Worm (Caenorhabditis elegans) whole organism, L1 larva: ENCODE data around the gene ZK945.6.

Source experiments
- C04F5.9 ChIP-seq: sonication (generic microtip); optimal IDR thresholded peaks from 2 replicates; lab custom pipeline; 2016; ENCODE audit warnings: missing genetic modification characterization, missing compliant biosample characterization
- C16A3.4 ChIP-seq: fragments of 150-350 bp; optimal IDR thresholded peaks from 2 replicates; lab custom pipeline; 2014; ENCODE audit warnings: missing biosample characterization, missing genetic modification characterization
- C34B4.2 ChIP-seq: sonication (generic microtip); optimal IDR thresholded peaks from 2 replicates; lab custom pipeline; 2017; ENCODE audit warnings: mild to moderate bottlenecking, missing genetic modification characterization, missing compliant biosample characterization
- aha-1 ChIP-seq: fragments of 150-350 bp; optimal IDR thresholded peaks from 2 replicates; lab custom pipeline; 2014; ENCODE audit warnings: missing biosample characterization, missing genetic modification characterization
- ama-1 ChIP-seq: fragments of 150-350 bp; optimal IDR thresholded peaks from 2 replicates; lab custom pipeline; 2014
- blmp-1 ChIP-seq: fragments of 150-350 bp; optimal IDR thresholded peaks from 2 replicates; lab custom pipeline; 2014; ENCODE audit warnings: missing biosample characterization, missing genetic modification characterization
- ceh-63 ChIP-seq: fragments of 200-800 bp; sonication (Bioruptor generic); optimal IDR thresholded peaks from 2 replicates; lab custom pipeline; 2018; ENCODE audit warnings: mild to moderate bottlenecking, missing genetic modification characterization, missing compliant biosample characterization
- ceh-90 ChIP-seq: sonication (generic microtip); optimal IDR thresholded peaks from 2 replicates; lab custom pipeline; 2016; ENCODE audit warnings: missing genetic modification characterization, missing compliant biosample characterization
- ces-1 ChIP-seq: fragments of 150-350 bp; optimal IDR thresholded peaks from 2 replicates; lab custom pipeline; 2014; ENCODE audit warnings: missing biosample characterization, missing genetic modification reagents, missing genetic modification characterization
- dpl-1 ChIP-seq, 3 experiments: fragments of 150-350 bp in 2 of 3; sonication (generic microtip) in 1 of 3; optimal IDR thresholded peaks; 2 replicates each; lab custom pipeline; 2014 to 2017; ENCODE audit warnings: missing biosample characterization in 3 of 3, missing genetic modification characterization in 3 of 3, missing genetic modification reagents in 3 of 3
- dsc-1 ChIP-seq: sonication (generic microtip); optimal IDR thresholded peaks from 2 replicates; lab custom pipeline; 2016; ENCODE audit warnings: mild to moderate bottlenecking, missing genetic modification characterization, missing compliant biosample characterization
- efl-3 ChIP-seq: fragments of 200-800 bp; sonication (Bioruptor generic); optimal IDR thresholded peaks from 2 replicates; lab custom pipeline; 2018; ENCODE audit warnings: mild to moderate bottlenecking, missing genetic modification characterization, missing compliant biosample characterization
- fkh-4 ChIP-seq: sonication (generic microtip); optimal IDR thresholded peaks from 2 replicates; lab custom pipeline; 2016; ENCODE audit warnings: missing compliant biosample characterization, missing genetic modification characterization, borderline replicate concordance
- fos-1 ChIP-seq: fragments of 150-350 bp; optimal IDR thresholded peaks from 2 replicates; lab custom pipeline; 2014; ENCODE audit warnings: missing biosample characterization, missing genetic modification characterization
- hpl-2 ChIP-seq: fragments of 150-350 bp; optimal IDR thresholded peaks from 2 replicates; lab custom pipeline; 2014; ENCODE audit warnings: missing biosample characterization, missing genetic modification reagents, missing genetic modification characterization
- isw-1 ChIP-seq: fragments of 200-800 bp; sonication (Bioruptor generic); IDR thresholded peaks from 2 replicates; pipeline ENCODE4 v1.3.6; 2022; ENCODE audit warnings: missing genetic modification characterization, missing compliant biosample characterization
- lin-13 ChIP-seq: fragments of 150-350 bp; optimal IDR thresholded peaks from 2 replicates; lab custom pipeline; 2014; ENCODE audit warnings: missing biosample characterization, missing genetic modification reagents, missing genetic modification characterization
- lin-15B ChIP-seq: fragments of 150-350 bp; sonication (generic microtip); optimal IDR thresholded peaks from 3 replicates; lab custom pipeline; 2014; ENCODE audit warnings: missing biosample characterization, missing genetic modification characterization
- lin-35 ChIP-seq, 2 experiments: fragments of 150-350 bp; optimal IDR thresholded peaks; 2 replicates each; lab custom pipeline; 2014; ENCODE audit warnings: missing biosample characterization in 2 of 2, missing genetic modification characterization in 2 of 2, missing genetic modification reagents in 2 of 2
- lir-3 ChIP-seq: sonication (generic microtip); optimal IDR thresholded peaks from 2 replicates; lab custom pipeline; 2016; ENCODE audit warnings: mild to moderate bottlenecking, missing genetic modification characterization, moderate library complexity, missing compliant biosample characterization; ENCODE audit not compliant: poor library complexity
- nhr-12 ChIP-seq: sonication (generic microtip); optimal IDR thresholded peaks from 2 replicates; lab custom pipeline; 2017; ENCODE audit warnings: missing biosample characterization, missing genetic modification characterization
- nhr-28 ChIP-seq: fragments of 150-350 bp; optimal IDR thresholded peaks from 2 replicates; lab custom pipeline; 2014; ENCODE audit warnings: missing biosample characterization, missing genetic modification characterization
- nhr-71 ChIP-seq: sonication (generic microtip); optimal IDR thresholded peaks from 2 replicates; lab custom pipeline; 2016; ENCODE audit warnings: mild to moderate bottlenecking, missing genetic modification characterization, moderate library complexity, missing compliant biosample characterization
- nhr-76 ChIP-seq: sonication (generic microtip); optimal IDR thresholded peaks from 2 replicates; lab custom pipeline; 2017; ENCODE audit warnings: missing biosample characterization, missing genetic modification characterization
- nhr-85 ChIP-seq: sonication (generic microtip); peaks from one replicate; lab custom pipeline; 2016; ENCODE audit warnings: missing genetic modification characterization, inconsistent platforms, missing compliant biosample characterization
- pqm-1 ChIP-seq: sonication (generic microtip); optimal IDR thresholded peaks from 3 replicates; lab custom pipeline; 2017; ENCODE audit warnings: missing biosample characterization, missing genetic modification characterization
- rnt-1 ChIP-seq: sonication (generic microtip); optimal IDR thresholded peaks from 2 replicates; lab custom pipeline; 2016; ENCODE audit warnings: mild to moderate bottlenecking, missing genetic modification characterization, moderate library complexity, missing compliant biosample characterization
- snpc-4 ChIP-seq: fragments of 150-350 bp; optimal IDR thresholded peaks from 2 replicates; lab custom pipeline; 2014; ENCODE audit warnings: missing biosample characterization, missing genetic modification characterization
- snu-23 ChIP-seq: sonication (generic microtip); optimal IDR thresholded peaks from 2 replicates; lab custom pipeline; 2016; ENCODE audit warnings: missing genetic modification characterization, missing compliant biosample characterization
- sptf-1 ChIP-seq: fragments of 150-350 bp; optimal IDR thresholded peaks from 2 replicates; lab custom pipeline; 2014; ENCODE audit warnings: missing biosample characterization, missing genetic modification characterization
- tbx-2 ChIP-seq: sonication (generic microtip); optimal IDR thresholded peaks from 2 replicates; lab custom pipeline; 2016; ENCODE audit warnings: missing genetic modification characterization, missing compliant biosample characterization
- tlp-1 ChIP-seq: fragments of 150-350 bp; optimal IDR thresholded peaks from 2 replicates; lab custom pipeline; 2014; ENCODE audit warnings: missing biosample characterization, missing genetic modification characterization
- unc-130 ChIP-seq: fragments of 150-350 bp; optimal IDR thresholded peaks from 2 replicates; lab custom pipeline; 2017; ENCODE audit warnings: missing biosample characterization, missing genetic modification characterization, inconsistent platforms
- xbp-1 ChIP-seq: sonication (generic microtip); optimal IDR thresholded peaks from 2 replicates; lab custom pipeline; 2016; ENCODE audit warnings: missing genetic modification characterization, missing compliant biosample characterization
- ztf-11 ChIP-seq, 2 experiments: sonication (generic microtip); optimal IDR thresholded peaks; 2 replicates each; lab custom pipeline; 2016 to 2017; ENCODE audit warnings: missing genetic modification characterization in 2 of 2, missing biosample characterization in 1 of 2, missing compliant biosample characterization in 1 of 2

ZK945.6 gene

ce11 chrII:10127389-10127788, 20.6 kb upstream of the ZK945.6 start, which contains the start of gene F27E5.8:
TSS of gene F27E5.8 (minus strand) at chrII:10127489.
- no peak for TF ChIP-seq nhr-76 (tag; lab: Kevin White, UChicago)
- TF ChIP-seq dsc-1, result no peak
- TF ChIP-seq lin-35 (GFP tag; optimal IDR thresholded peaks at IDR 0.05; lab: Kevin White, UChicago), result no peak
- no peak for TF ChIP-seq nhr-28 (tag; lab: Kevin White, UChicago)
- TF ChIP-seq ceh-63 (GFP tag; lab: Kevin White, UChicago), result no peak
- TF ChIP-seq fkh-4 (tag; lab: Kevin White, UChicago), result no peak
- TF ChIP-seq isw-1 (GFP tag; lab: Robert Waterston, UW), result no peak
- TF ChIP-seq snu-23 (GFP tag; lab: Kevin White, UChicago), result no peak
- no peak for TF ChIP-seq aha-1 (tag; lab: Kevin White, UChicago)
- TF ChIP-seq tlp-1 (tag; lab: Kevin White, UChicago), result no peak
- TF ChIP-seq nhr-85 (tag; lab: Kevin White, UChicago), result no peak
- TF ChIP-seq unc-130 (tag; lab: Kevin White, UChicago), result no peak
- TF ChIP-seq ceh-90 (tag; lab: Kevin White, UChicago), result no peak
- TF ChIP-seq nhr-71 (tag; lab: Kevin White, UChicago), result no peak
- TF ChIP-seq, all 84 proteins: peak for 0

ce11 chrII:10122465-10122864, 15.7 kb upstream of the ZK945.6 start, which contains the start of gene F27E5.7:
TSS of gene F27E5.7 (plus strand) at chrII:10122765.
- TF ChIP-seq aha-1 (tag; lab: Kevin White, UChicago) (no peak), dpl-1 (GFP tag; optimal IDR thresholded peaks at IDR 0.05; lab: Kevin White, UChicago) (no peak), snpc-4 (tag; lab: Kevin White, UChicago) (no peak), blmp-1 (tag; lab: Kevin White, UChicago) (no peak), pqm-1 (no peak), ama-1 (lab: Kevin White, UChicago) (no peak), lir-3 (tag; lab: Kevin White, UChicago) (no peak), nhr-12 (tag; lab: Kevin White, UChicago) (no peak), C04F5.9 (tag; lab: Kevin White, UChicago) (no peak)

- TF ChIP-seq lin-13 (GFP tag; lab: Kevin White, UChicago), result no peak
- TF ChIP-seq sptf-1 (tag; lab: Kevin White, UChicago), result no peak
- no peak for TF ChIP-seq efl-3 (GFP tag; lab: Kevin White, UChicago)
- TF ChIP-seq C16A3.4 (tag; lab: Kevin White, UChicago), result no peak
- TF ChIP-seq nhr-85 (tag; lab: Kevin White, UChicago), result no peak
- no peak for TF ChIP-seq unc-130 (tag; lab: Kevin White, UChicago)
- no peak for TF ChIP-seq ces-1 (GFP tag; lab: Kevin White, UChicago)
- TF ChIP-seq fos-1, result no peak
- no peak for TF ChIP-seq hpl-2 (GFP tag; lab: Kevin White, UChicago)
- TF ChIP-seq, all 84 proteins: peak for 0
These were observed 15.0 kb upstream of the ZK945.6 start, which contains the start of gene lov-1 for ce11 chrII:10121725-10122124. TSS of gene lov-1 (minus strand) at chrII:10121825.

- TF ChIP-seq C34B4.2 (tag; lab: Kevin White, UChicago), result no peak
- no peak for TF ChIP-seq C16A3.4 (tag; lab: Kevin White, UChicago)
- TF ChIP-seq C04F5.9 (tag; lab: Kevin White, UChicago), result no peak
- no peak for TF ChIP-seq snu-23 (GFP tag; lab: Kevin White, UChicago)
- no peak for TF ChIP-seq xbp-1
- TF ChIP-seq ztf-11 (tag; optimal IDR thresholded peaks at IDR 0.05; lab: Kevin White, UChicago), result no peak
- TF ChIP-seq fkh-4 (tag; lab: Kevin White, UChicago), result no peak
- no peak for TF ChIP-seq nhr-28 (tag; lab: Kevin White, UChicago)
- no peak for TF ChIP-seq lin-15B (tag; lab: Kevin White, UChicago)
- no peak for TF ChIP-seq tbx-2 (tag; lab: Kevin White, UChicago)
- no peak for TF ChIP-seq rnt-1 (tag; lab: Kevin White, UChicago)
These were observed 9.9 kb upstream of the ZK945.6 start for ce11 chrII:10116690-10117089.
